Fruit fly (Drosophila melanogaster) whole organism, adult: Measurements from ENCODE around the gene Andorra.

Experiments
- CG11617 ChIP-seq: fragments of 200-800 bp; sonication (Bioruptor generic); optimal IDR thresholded peaks from 2 replicates; lab custom pipeline; 2017; ENCODE audit warnings: mild to moderate bottlenecking, missing biosample characterization, missing genetic modification reagents, missing genetic modification characterization
- CG12768 ChIP-seq: fragments of 200-800 bp; sonication (Bioruptor generic); optimal IDR thresholded peaks from 2 replicates; lab custom pipeline; 2017; ENCODE audit warnings: missing biosample characterization, missing genetic modification characterization, mild to moderate bottlenecking, moderate library complexity, missing genetic modification reagents
- CG33017 ChIP-seq: fragments of 200-800 bp; sonication (Bioruptor generic); optimal IDR thresholded peaks from 2 replicates; lab custom pipeline; 2018; ENCODE audit warnings: missing biosample characterization, mild to moderate bottlenecking, missing genetic modification characterization, moderate library complexity
- CG5204 ChIP-seq: fragments of 200-800 bp; sonication (Bioruptor generic); optimal IDR thresholded peaks from 2 replicates; lab custom pipeline; 2016; ENCODE audit warnings: missing biosample characterization, missing genetic modification characterization
- CG7101 ChIP-seq: fragments of 200-800 bp; sonication (Bioruptor generic); optimal IDR thresholded peaks from 2 replicates; lab custom pipeline; 2018; ENCODE audit warnings: missing biosample characterization, mild to moderate bottlenecking, missing genetic modification characterization, moderate library complexity
- Clk ChIP-seq: fragments of 200-800 bp; sonication (Bioruptor generic); optimal IDR thresholded peaks from 2 replicates; lab custom pipeline; 2017; ENCODE audit warnings: missing biosample characterization, missing genetic modification characterization
- Crg-1 ChIP-seq: fragments of 200-800 bp; sonication (Bioruptor generic); optimal IDR thresholded peaks from 2 replicates; lab custom pipeline; 2016; ENCODE audit warnings: missing biosample characterization, missing genetic modification characterization
- Hr96 ChIP-seq: fragments of 200-800 bp; sonication (Bioruptor generic); optimal IDR thresholded peaks from 2 replicates; lab custom pipeline; 2016; ENCODE audit warnings: missing biosample characterization, missing genetic modification characterization
- cic ChIP-seq: fragments of 200-800 bp; sonication (Bioruptor generic); optimal IDR thresholded peaks from 2 replicates; lab custom pipeline; 2017; ENCODE audit warnings: missing biosample characterization, mild to moderate bottlenecking, missing genetic modification characterization, moderate library complexity
- cnc ChIP-seq, 2 experiments: fragments of >200 bp; optimal IDR thresholded peaks; 2 replicates each; lab custom pipeline; 2017
- kay ChIP-seq: fragments of 200-800 bp; sonication (Bioruptor generic); peaks from one replicate; lab custom pipeline; 2016; ENCODE audit warnings: missing biosample characterization, missing genetic modification characterization, borderline replicate concordance
- tj ChIP-seq: fragments of 200-800 bp; sonication (Bioruptor generic); optimal IDR thresholded peaks from 3 replicates; lab custom pipeline; 2017; ENCODE audit warnings: missing biosample characterization, mild to moderate bottlenecking, missing genetic modification characterization, moderate library complexity
- toe ChIP-seq: fragments of 200-800 bp; sonication (Bioruptor generic); optimal IDR thresholded peaks from 2 replicates; lab custom pipeline; 2016; ENCODE audit warnings: missing biosample characterization, missing genetic modification characterization

DNA sequence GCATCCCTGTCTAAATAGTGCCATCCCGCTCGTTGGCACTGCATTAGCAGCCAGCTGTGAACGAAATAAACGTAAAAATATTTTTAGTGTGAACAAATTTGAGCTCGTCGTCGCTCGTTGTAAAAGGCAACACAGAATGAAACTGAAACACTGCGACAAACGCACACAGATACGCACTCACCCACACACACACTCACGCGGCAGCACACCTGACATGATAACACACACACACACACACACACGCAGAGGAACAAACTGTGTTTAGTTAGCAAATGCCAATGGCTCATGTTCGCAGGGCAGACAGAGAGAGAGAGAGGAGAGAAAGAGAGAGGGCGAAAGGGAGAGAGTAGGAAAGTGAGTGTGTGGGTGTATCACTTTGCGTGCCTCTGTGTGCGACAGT is 20.3 kb downstream of the Andorra start:
- no peak for TF ChIP-seq Crg-1
- TF ChIP-seq Clk = no peak
- no peak for TF ChIP-seq tj (GFP tag; lab: Kevin White, UChicago)
- no peak for TF ChIP-seq CG11617 (GFP tag; lab: Kevin White, UChicago)
- no peak for TF ChIP-seq cnc (optimal IDR thresholded peaks at IDR 0.05; lab: Kevin White, UChicago)
- TF ChIP-seq Hr96 (GFP tag; lab: Kevin White, UChicago) = no peak
- TF ChIP-seq CG12768 (GFP tag; lab: Kevin White, UChicago) = no peak
- no peak for TF ChIP-seq CG33017 (tag; lab: Kevin White, UChicago)
- no peak for TF ChIP-seq CG7101 (tag; lab: Kevin White, UChicago)
- TF ChIP-seq cic (GFP tag; lab: Kevin White, UChicago) = no peak
- no peak for TF ChIP-seq CG5204 (GFP tag; lab: Kevin White, UChicago)
- TF ChIP-seq toe (GFP tag; lab: Kevin White, UChicago) = no peak
- no peak for TF ChIP-seq kay
